Worm (Caenorhabditis elegans) whole organism, dauer: ENCODE results near the gene osta-2.

Experiments used
- unc-62 ChIP-seq: sonication (generic microtip); optimal IDR thresholded peaks from 2 replicates; lab custom pipeline; 2017; ENCODE audit warnings: missing biosample characterization, missing genetic modification reagents, missing genetic modification characterization

The osta-2 gene

DNA sequence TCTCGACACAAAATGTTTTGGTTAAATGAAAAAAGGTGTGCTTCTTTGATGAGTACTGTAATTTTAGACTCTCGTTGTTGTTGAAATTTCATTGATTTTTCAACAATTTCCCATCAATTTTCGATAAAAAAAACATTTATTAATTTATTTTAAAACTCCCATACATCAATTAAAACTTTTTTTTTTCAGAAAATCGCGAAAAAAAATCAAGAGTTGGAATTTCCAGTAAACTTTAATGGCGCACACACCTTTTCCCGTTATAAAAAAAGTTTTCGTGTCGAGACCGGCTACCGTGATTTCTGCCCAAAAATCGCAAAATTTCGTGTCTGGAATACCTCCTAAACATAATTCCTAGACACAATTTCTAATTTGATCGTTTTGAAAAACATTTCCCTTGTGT is 12.7 kb upstream of the osta-2 start, which contains the start of gene C25H3.14:
TSS of gene C25H3.14 (plus strand) at position 301 of the 400 bp plus-strand sequence.
- no peak for TF ChIP-seq unc-62

DNA sequence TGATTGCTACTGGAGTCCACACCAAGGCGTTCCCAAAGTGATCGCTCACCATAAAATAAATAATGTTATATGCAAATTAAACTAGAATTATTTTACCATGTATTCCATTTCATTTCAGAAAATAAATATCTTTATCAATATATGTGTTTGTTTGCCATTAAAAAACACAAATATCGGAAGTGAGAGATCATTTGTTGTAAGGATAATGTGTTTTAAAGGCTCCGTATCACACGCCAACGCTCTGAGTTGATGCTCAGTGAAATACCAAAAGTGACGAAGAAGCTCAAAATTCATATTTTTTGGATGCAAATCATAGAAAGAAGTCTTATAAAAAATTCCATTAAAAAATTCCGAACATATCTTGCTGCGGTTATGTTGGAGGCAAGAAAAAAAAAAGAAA is 11.3 kb upstream of the osta-2 start:
- TF ChIP-seq unc-62 = no peak

ce11 chrII:5697338-5697737 is 10.2 kb upstream of the osta-2 start:
- no peak for TF ChIP-seq unc-62

- TF ChIP-seq unc-62 = no peak
These were observed 9.2 kb upstream of the osta-2 start for ce11 chrII:5698254-5698653.

DNA sequence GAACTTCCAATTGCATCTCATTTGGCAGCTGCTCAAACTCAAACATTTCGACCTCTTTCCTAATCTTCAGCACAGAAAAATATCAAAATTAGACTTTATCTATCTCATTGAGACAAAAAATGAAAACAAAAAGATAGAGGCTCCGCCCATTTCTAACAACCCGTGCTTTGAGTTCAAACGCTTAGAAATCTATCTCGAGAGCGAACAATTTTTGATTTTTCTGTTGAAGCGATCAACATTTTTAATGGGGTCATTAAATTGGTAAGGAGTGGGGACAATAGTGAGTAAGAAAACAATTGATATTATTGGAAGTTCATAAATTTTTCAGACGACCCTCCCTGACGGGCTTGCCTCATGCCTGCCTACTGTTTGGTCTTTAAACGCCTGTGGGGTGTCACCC is 8.6 kb upstream of the osta-2 start, which contains the start of the genes C25H3.10 and C25H3.1:
TSS of gene C25H3.10 (minus strand) at position 101 of the 400 bp plus-strand sequence.
TSS of gene C25H3.1 (plus strand) at position 203 of the 400 bp plus-strand sequence.
- TF ChIP-seq unc-62 = no peak

DNA sequence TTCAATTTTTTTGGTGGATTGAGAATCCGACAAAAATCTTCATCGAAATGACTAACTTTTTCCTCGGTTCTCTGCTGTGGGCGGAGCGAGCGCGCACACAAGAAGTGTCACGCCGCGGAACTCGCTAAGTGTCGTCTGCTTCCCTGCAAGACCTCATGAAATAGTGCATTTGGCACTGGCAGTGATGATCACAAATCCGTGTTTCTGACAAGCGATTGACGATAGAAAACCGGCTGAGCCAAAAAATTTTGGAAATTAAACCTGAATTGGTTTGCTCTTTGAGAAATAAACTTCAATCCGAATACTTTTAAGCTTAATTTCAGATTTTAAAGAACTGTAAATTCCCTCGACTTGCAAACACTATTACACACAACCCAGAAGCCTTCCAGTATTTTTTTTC is 6.0 kb upstream of the osta-2 start:
- no peak for TF ChIP-seq unc-62

DNA sequence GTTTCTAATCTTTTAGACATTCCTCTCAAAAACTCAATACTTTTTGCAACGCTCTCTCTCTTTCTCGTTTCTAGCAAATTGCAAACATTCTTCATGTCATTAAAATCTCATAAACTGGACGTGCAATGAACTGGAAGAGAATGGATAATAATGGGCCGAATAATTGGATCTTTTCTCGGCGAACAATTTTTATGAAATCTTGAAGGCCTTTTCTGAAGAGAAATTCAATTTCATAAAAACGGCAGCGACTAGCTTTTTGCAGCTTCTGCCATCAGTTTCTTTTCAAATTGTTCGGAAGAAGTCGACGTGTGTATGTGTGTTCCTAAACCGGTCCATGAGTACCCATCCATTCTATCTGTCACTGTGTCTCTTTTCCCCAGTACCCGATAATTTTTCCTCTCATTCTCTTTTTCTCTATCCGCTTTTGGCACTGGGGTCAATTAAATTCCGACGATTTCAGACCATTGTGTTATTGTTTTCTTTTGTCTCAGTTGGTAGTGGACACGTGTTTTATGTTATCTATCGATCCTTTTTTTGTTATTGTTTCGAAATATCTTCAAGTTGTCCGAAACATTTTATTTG is 4.8 kb upstream of the osta-2 start:
- TF ChIP-seq unc-62 = no peak

DNA sequence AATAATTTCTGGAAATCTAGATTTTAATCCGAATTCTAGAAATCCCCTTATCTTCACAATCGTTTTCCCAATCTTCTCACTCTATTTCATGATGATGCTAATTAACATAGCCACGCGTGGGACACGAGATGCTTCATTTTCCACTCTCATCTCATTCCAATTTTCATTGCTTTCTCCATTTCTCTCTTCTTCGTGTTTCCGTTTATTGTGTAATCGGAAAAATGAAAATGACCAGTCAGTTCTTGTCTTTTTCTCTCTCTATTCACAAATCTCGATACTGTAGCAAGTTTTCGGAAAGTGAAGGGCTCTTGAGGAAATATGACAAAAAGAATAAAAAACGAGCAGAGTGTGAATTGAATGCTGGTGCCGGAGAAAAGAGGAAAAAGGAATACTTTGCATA is 3.0 kb upstream of the osta-2 start:
- TF ChIP-seq unc-62 = no peak

DNA sequence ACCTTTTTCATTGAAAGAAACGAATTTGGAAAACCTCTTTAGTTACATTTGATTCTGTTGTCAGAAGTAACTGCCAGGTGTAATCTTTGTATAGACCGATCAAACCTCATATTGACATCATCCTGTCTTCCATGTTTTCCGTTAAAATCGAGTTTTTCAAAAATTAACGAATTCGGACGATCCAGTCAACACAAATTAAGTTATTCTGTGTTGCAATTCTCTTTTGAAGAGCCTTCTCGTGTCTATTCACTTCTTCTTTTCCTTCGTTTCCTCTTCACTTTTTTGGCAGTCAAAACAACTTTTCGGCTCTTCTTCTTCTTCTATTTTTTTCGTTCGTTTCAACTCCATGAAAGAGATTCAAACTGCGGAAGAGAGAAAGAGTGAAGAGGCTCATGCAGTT is 663 bp downstream of the osta-2 start:
- no peak for TF ChIP-seq unc-62

ce11 chrII:5710835-5711234 is 3.3 kb downstream of the osta-2 start:
- no peak for TF ChIP-seq unc-62

DNA sequence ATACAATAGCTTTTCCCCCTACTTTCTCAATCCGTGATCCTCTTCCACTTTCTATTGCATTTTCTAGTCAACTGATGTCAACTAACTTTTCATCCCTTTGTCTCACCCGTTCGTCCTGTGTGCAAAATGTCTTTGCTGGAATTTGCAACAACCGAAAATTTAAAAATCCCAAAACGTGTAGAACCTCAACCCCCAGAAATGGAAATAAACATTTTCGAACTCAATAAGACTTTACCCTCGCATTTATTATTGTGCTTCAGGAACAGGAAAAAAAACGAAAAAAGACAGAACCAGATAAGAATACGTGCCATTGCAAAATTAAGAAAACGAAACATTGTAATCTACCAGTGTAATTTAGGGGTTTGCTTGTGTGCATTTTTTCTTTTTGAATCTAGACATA is 4.6 kb downstream of the osta-2 start:
- TF ChIP-seq unc-62 = no peak

ce11 chrII:5714807-5715206 is 7.3 kb downstream of the osta-2 start, which contains the start of the genes tiar-1 and lelo-4:
tiar-1 (minus strand) TSS chrII:5714823.
lelo-4 (plus strand) TSS chrII:5714924.
- TF ChIP-seq unc-62 = no peak

DNA sequence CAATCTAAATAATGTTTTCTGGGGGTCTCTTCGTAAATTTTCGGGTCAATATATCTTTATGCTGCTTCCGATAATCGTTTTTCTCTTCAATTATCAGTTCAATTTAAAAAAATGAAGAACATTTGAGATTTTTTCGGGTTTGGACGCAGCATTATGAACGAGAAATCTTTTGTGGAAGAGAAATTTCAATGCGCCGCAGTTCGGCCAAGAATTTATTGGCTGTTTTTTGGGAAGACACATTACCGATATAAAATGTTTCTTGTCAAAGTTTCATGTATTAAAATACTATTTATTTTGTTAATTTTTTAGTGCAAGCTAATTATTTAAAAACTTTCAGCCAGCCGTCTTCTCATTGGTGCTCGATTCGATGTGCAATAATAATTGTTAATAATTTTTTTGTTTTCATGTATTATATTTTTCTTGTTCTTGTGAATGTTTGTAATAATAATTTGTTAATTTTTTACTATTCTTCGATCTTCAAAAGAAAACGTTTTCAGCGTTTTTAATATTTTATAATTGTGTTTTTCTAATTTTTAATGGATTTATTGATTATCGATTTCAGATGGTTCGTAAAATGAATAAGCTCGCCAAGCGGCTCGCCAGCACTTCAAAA is 8.4 kb downstream of the osta-2 start, which contains the start of the genes C18A3.10 and C18A3.3:
TSS of gene C18A3.10 (minus strand) at position 101 of the 613 bp plus-strand sequence.
TSS of gene C18A3.3 (plus strand) at position 563 of the 613 bp plus-strand sequence.
- no peak for TF ChIP-seq unc-62

DNA sequence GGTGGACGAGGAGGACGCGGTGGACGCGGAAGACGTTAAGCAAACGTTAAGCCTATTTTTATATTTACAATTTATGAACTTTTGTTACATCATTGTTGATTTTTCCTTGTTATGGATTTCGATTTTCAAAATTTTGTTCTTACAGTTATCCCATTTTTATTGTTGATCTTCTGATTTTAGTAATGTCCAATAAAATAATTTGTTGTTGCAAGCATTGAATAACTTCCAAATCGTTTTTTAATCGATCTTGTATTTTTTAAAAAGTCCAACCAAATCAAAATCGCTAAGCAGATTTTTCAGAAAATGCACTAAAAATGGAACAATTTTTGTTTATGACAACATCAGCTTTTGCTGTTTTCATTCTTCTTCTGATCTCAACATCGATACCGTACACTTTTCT is 10.3 kb downstream of the osta-2 start, which contains the start of gene zipt-3:
TSS of gene zipt-3 (plus strand) at position 301 of the 400 bp plus-strand sequence.
- TF ChIP-seq unc-62 = no peak

DNA sequence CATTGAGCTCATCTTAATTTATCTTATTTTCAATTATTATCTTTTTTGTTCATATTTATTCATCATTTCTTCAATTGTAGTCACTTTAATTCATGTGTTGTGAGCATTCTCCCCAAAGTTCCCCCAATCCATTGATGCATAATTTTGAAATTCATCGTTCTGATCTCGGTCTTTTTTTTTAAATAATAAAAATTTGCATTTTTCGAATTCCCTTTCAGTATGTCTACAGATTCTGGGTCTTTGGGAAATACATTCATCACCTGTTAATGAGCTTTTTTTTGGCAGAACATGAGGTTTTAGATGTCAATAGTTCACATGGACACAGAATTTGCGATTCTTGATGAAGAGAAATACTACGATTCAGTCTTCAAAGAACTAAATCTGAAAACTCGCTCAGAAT is 12.4 kb downstream of the osta-2 start, which contains the start of gene damt-1:
TSS of gene damt-1 (plus strand) at position 301 of the 400 bp plus-strand sequence.
- no peak for TF ChIP-seq unc-62

- no peak for TF ChIP-seq unc-62
These were observed 17.6 kb downstream of the osta-2 start for ce11 chrII:5725094-5725493.

DNA sequence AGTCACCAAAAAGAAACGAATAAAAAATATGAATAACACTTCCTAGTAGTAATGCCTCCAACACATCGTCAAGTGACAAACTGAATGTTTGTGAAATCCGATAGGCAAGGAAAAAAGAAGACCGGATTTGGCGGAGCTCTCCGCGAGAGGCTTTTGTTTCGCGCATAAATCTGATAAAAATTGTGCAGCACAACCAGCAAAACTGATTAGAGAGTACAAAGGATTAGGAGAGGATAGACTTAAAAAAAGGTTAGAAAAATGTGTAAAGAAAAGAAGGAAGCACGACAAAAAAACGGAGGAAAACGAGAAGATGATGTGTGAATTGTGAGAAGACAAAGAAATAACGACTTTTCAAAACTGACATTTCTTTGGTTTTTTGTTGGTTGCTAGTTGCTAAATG is 20.2 kb downstream of the osta-2 start, which contains the start of gene rab-3:
TSS of gene rab-3 (minus strand) at position 147 of the 400 bp plus-strand sequence.
- no peak for TF ChIP-seq unc-62
